Worm (Caenorhabditis elegans) whole organism, early embryonic: Measurements from ENCODE around the gene mlt-9.

ENCODE experiments used
- B0310.2 ChIP-seq: sonication (generic microtip); optimal IDR thresholded peaks from 2 replicates; lab custom pipeline; 2016; ENCODE audit warnings: mild to moderate bottlenecking, missing genetic modification characterization, missing compliant biosample characterization
- F13C5.2 ChIP-seq: sonication (generic microtip); optimal IDR thresholded peaks from 2 replicates; lab custom pipeline; 2017; ENCODE audit warnings: mild to moderate bottlenecking, missing genetic modification characterization, inconsistent platforms, missing compliant biosample characterization
- aly-1 ChIP-seq: sonication (generic microtip); optimal IDR thresholded peaks from 2 replicates; lab custom pipeline; 2016; ENCODE audit warnings: missing genetic modification characterization, missing compliant biosample characterization
- ama-1 ChIP-seq: fragments of 150-350 bp; optimal IDR thresholded peaks from 2 replicates; lab custom pipeline; 2014
- flt-1 ChIP-seq: fragments of 200-800 bp; sonication (Bioruptor generic); IDR thresholded peaks from 2 replicates; pipeline ENCODE4 v1.3.6; 2022; ENCODE audit warnings: missing genetic modification characterization, missing compliant biosample characterization
- hmbx-1 ChIP-seq: sonication (generic microtip); optimal IDR thresholded peaks from 2 replicates; lab custom pipeline; 2016; ENCODE audit warnings: mild to moderate bottlenecking, missing genetic modification characterization, missing compliant biosample characterization
- hmg-4 ChIP-seq: fragments of 200-800 bp; sonication (Bioruptor generic); optimal IDR thresholded peaks from 2 replicates; lab custom pipeline; 2018; ENCODE audit warnings: mild to moderate bottlenecking, missing genetic modification characterization, missing compliant biosample characterization
- hnd-1 ChIP-seq: sonication (generic microtip); optimal IDR thresholded peaks from 2 replicates; lab custom pipeline; 2016; ENCODE audit warnings: missing genetic modification characterization, missing compliant biosample characterization
- pes-1 ChIP-seq: fragments of 200-800 bp; sonication (Bioruptor generic); IDR thresholded peaks from 2 replicates; pipeline ENCODE4 v1.3.6; 2022; ENCODE audit warnings: missing genetic modification reagents, missing genetic modification characterization, missing compliant biosample characterization
- tbx-11 ChIP-seq: fragments of 200-800 bp; sonication (Bioruptor generic); IDR thresholded peaks from 2 replicates; pipeline ENCODE4 v1.3.6; 2022; ENCODE audit warnings: missing genetic modification characterization, missing compliant biosample characterization
- tbx-37 ChIP-seq: fragments of 200-800 bp; sonication (Bioruptor generic); conservative IDR thresholded peaks from 2 replicates; pipeline ENCODE4 v1.3.6; 2022; ENCODE audit warnings: missing genetic modification reagents, missing genetic modification characterization, missing compliant biosample characterization
- tra-4 ChIP-seq: sonication (generic microtip); optimal IDR thresholded peaks from 2 replicates; lab custom pipeline; 2017; ENCODE audit warnings: missing genetic modification characterization, missing compliant biosample characterization

- TF ChIP-seq ama-1 (no peak), hmbx-1 (tag; lab: Kevin White, UChicago) (no peak), flt-1 (GFP tag; lab: Robert Waterston, UW) (no peak), hnd-1 (tag; lab: Kevin White, UChicago) (no peak), hmg-4 (GFP tag; lab: Kevin White, UChicago) (no peak), tra-4 (tag; lab: Kevin White, UChicago) (no peak), tbx-37 (GFP tag; lab: Robert Waterston, UW) (no peak), B0310.2 (no peak), tbx-11 (no peak), F13C5.2 (no peak), pes-1 (GFP tag; lab: Robert Waterston, UW) (no peak), aly-1 (no peak)
These were observed 2.6 kb downstream of the mlt-9 start for ce11 chrX:15104963-15105493.
